Worm (Caenorhabditis elegans): ENCODE data around the gene pes-8.

ce11 chrX:9264636-9265035, 13.0 kb downstream of the pes-8 start:
- TF ChIP-seq unc-62 (GFP tag; optimal IDR thresholded peaks at IDR 0.05 in 1 of 2) (peak in 1 of 2 experiments; percentile 86), unc-62 (tag; optimal IDR thresholded peaks at IDR 0.05) (no peak), cey-2 (tag; optimal IDR thresholded peaks at IDR 0.05; ENCODE audit: borderline replicate concordance, insufficient read depth) (no peak)
